Fruit fly (Drosophila melanogaster): Measurements from ENCODE around the gene Kul.

Gene Kul

dm6 chr3R:29761569-29761968, 35.9 kb downstream of the Kul start (continued):
- TF ChIP-seq Rfx (GFP tag; IDR thresholded peaks at IDR 0.05) (peak; percentile 25; the same call in 1 of the 2 replicates), hbn (GFP tag; IDR thresholded peaks at IDR 0.05; ENCODE audit: partially characterized antibody) (no peak), slbo (GFP tag; IDR thresholded peaks at IDR 0.05) (peak; percentile 47; the same call in 1 of the 2 replicates), CG18619 (GFP tag; optimal IDR thresholded peaks at IDR 0.05) (no peak), gem (tag; optimal IDR thresholded peaks at IDR 0.05) (peak; percentile 26)

dm6 chr3R:29762297-29762696, 36.7 kb downstream of the Kul start:
- TF ChIP-seq hkb (optimal IDR thresholded peaks at IDR 0.05) (no peak), hkb (GFP tag; IDR thresholded peaks at IDR 0.05) (0 out of 2 replicates have a peak, but pooled peaks have one; percentile 19), CG2202 (tag; optimal IDR thresholded peaks at IDR 0.05) (no peak), shn (GFP tag; optimal IDR thresholded peaks at IDR 0.05) (no peak), emc (GFP tag; optimal IDR thresholded peaks at IDR 0.05) (no peak), CG13123 (GFP tag; optimal IDR thresholded peaks at IDR 0.05) (no peak), Vsx1 (GFP tag; optimal IDR thresholded peaks at IDR 0.05) (no peak), bigmax (GFP tag; optimal IDR thresholded peaks at IDR 0.05) (no peak), Dfd (GFP tag; optimal IDR thresholded peaks at IDR 0.05) (no peak), yki (optimal IDR thresholded peaks at IDR 0.05) (no peak), CG8388 (GFP tag; optimal IDR thresholded peaks at IDR 0.05) (no peak), CG11695 (GFP tag; IDR thresholded peaks at IDR 0.05) (no peak), Kr (GFP tag; optimal IDR thresholded peaks at IDR 0.05) (no peak), zfh1 (GFP tag; IDR thresholded peaks at IDR 0.05) (no peak), CG30403 (GFP tag; optimal IDR thresholded peaks at IDR 0.05) (peak; percentile 7), slbo (GFP tag; IDR thresholded peaks at IDR 0.05) (peak; percentile 12; the same call in 1 of the 2 replicates), pzg (GFP tag; optimal IDR thresholded peaks at IDR 0.05) (no peak), toy (GFP tag; IDR thresholded peaks at IDR 0.05) (no peak), gem (tag; optimal IDR thresholded peaks at IDR 0.05) (peak; percentile 7), CG11504 (tag; optimal IDR thresholded peaks at IDR 0.05) (peak; percentile 7)

- TF ChIP-seq CG16863 (GFP tag; optimal IDR thresholded peaks at IDR 0.05) (peak; percentile 19), Hmx (GFP tag; optimal IDR thresholded peaks at IDR 0.05) (no peak), CG4360 (GFP tag; IDR thresholded peaks at IDR 0.05) (no peak), Rx (GFP tag; IDR thresholded peaks at IDR 0.05) (no peak), cato (GFP tag; optimal IDR thresholded peaks at IDR 0.05; ENCODE audit: borderline replicate concordance) (no peak), Oaz (GFP tag; IDR thresholded peaks at IDR 0.05) (0 out of 2 replicates have a peak, but pooled peaks have one; percentile 15), CG1233 (GFP tag; optimal IDR thresholded peaks at IDR 0.05) (no peak), NfI (GFP tag; optimal IDR thresholded peaks at IDR 0.05) (peak; percentile 16), CG6272 (GFP tag; IDR thresholded peaks at IDR 0.05) (no peak), en (GFP tag; optimal IDR thresholded peaks at IDR 0.05) (no peak), CG1792 (GFP tag; optimal IDR thresholded peaks at IDR 0.05) (peak; percentile 38), HLH3B (GFP tag; IDR thresholded peaks at IDR 0.05) (no peak), sc (optimal IDR thresholded peaks at IDR 0.05) (no peak), sc (GFP tag; optimal IDR thresholded peaks at IDR 0.05) (peak; percentile 2), CG11085 (GFP tag; IDR thresholded peaks at IDR 0.05) (no peak), CG12071 (GFP tag; optimal IDR thresholded peaks at IDR 0.05) (no peak), HLHmδ (GFP tag; optimal IDR thresholded peaks at IDR 0.05) (no peak), sug (tag; optimal IDR thresholded peaks at IDR 0.05) (no peak), CG12299 (tag; optimal IDR thresholded peaks at IDR 0.05) (no peak), Bdp1 (GFP tag; optimal IDR thresholded peaks at IDR 0.05) (no peak), CG3838 (GFP tag; optimal IDR thresholded peaks at IDR 0.05) (no peak), Abd-B (GFP tag; optimal IDR thresholded peaks at IDR 0.05) (no peak), da (GFP tag; optimal IDR thresholded peaks at IDR 0.05) (no peak), Sox102F (GFP tag; optimal IDR thresholded peaks at IDR 0.05) (peak; percentile 54), CG10274 (GFP tag; optimal IDR thresholded peaks at IDR 0.05) (no peak), insv (GFP tag; optimal IDR thresholded peaks at IDR 0.05) (no peak), CG3995 (GFP tag; optimal IDR thresholded peaks at IDR 0.05) (no peak), sqz (GFP tag; optimal IDR thresholded peaks at IDR 0.05) (no peak)
Observed at dm6 chr3R:29763154-29763553, 37.5 kb downstream of the Kul start.

All from whole organism, embryonic.